Worm (Caenorhabditis elegans): ENCODE data around the gene srlf-18.
A peak's percentile ranks its signal among the peaks of the same experiment; 100 is the strongest.

Gene srlf-18

DNA sequence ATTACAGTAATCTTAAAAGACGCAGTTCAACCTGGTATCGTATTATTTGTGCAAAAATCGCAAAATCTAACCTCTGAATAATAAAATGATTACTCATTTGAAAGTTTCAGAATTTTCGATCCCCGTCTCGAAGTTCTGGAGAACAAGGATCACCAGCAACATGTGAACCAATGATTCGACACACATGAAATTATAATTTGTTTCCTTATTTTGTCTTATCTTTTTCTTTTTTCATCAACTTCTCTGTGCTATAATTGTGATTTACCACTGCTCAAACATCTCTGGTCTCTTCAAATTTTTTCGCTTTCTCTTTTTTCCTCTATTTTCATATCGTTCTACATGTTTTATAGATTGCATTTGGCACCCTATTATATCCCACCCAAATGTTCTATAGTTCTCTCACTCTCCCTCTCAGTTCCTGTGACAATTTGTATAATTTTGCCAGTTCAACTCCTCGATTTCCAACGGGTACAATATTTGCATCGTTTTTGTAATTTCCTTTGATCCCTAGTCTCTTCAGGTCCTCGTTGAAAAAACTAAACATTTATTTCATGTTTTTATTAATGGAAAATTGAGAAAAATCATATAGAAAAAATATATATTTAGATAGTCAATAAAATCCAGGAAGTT lies 38.2 kb downstream of the srlf-18 start (continued):
- TF ChIP-seq nhr-11 (tag; optimal IDR thresholded peaks at IDR 0.05), result peak; percentile 2

DNA sequence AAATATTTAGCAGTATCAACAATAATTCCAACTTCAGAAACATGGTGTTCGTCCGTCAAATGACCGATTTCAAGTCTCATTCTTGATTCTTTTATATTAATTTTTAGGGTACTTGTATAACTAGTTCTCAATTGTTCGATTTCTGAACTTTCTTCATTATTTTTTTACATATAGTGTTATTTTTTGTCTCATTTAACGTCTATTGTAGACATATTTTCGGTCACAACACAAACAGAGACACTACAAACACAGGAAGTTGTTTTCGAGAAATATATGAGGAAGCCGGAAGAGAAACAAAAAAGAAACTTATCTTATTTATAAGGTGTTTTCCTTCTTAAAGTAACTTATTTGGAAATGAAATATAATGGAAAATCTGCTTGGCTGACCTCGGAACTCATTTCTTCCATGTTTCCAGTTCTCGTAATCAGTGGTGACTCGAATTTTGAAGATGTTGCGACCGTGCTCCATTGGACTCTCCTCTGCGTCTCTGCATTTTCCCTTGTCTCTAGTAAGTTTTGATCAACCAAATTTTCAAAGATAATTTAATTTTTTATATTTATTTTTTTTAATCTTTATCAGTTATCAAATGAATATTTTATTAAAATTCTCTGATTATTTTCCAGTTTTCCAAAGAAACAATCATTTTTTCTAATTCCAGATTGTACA lies 47.5 kb downstream of the srlf-18 start, which contains the start of the genes F36H1.12 and lin-3:
TSS of gene F36H1.12 (minus strand) at position 51 of the 666 bp plus-strand sequence.
TSS of gene lin-3 (plus strand) at position 657 of the 666 bp plus-strand sequence.
- no peak for TF ChIP-seq nhr-85 (tag)
- TF ChIP-seq mep-1 (tag; optimal IDR thresholded peaks at IDR 0.05), result no peak
- TF ChIP-seq skn-1 (tag; optimal IDR thresholded peaks at IDR 0.05), result no peak
- TF ChIP-seq sox-4 (tag; optimal IDR thresholded peaks at IDR 0.05), result no peak
- no peak for TF ChIP-seq jun-1 (tag; optimal IDR thresholded peaks at IDR 0.05)
- no peak for TF ChIP-seq unc-62 (GFP tag; optimal IDR thresholded peaks at IDR 0.05)
- no peak for TF ChIP-seq mab-9 (GFP tag; IDR thresholded peaks at IDR 0.05)
- no peak for TF ChIP-seq unc-130 (tag; optimal IDR thresholded peaks at IDR 0.05)
- no peak for TF ChIP-seq nhr-71 (tag; optimal IDR thresholded peaks at IDR 0.05)
- no peak for TF ChIP-seq nhr-76 (tag; optimal IDR thresholded peaks at IDR 0.05)
- no peak for TF ChIP-seq hpl-2 (GFP tag; optimal IDR thresholded peaks at IDR 0.05)
- no peak for TF ChIP-seq tbx-2 (tag; optimal IDR thresholded peaks at IDR 0.05)
- no peak for TF ChIP-seq pax-3 (tag; optimal IDR thresholded peaks at IDR 0.05)
- no peak for TF ChIP-seq irx-1 (tag; optimal IDR thresholded peaks at IDR 0.05)
- TF ChIP-seq ceh-88 (GFP tag; IDR thresholded peaks at IDR 0.05), result no peak
- TF ChIP-seq nhr-90 (tag; optimal IDR thresholded peaks at IDR 0.05; ENCODE audit: poor library complexity), result no peak
- no peak for TF ChIP-seq fkh-4 (tag; optimal IDR thresholded peaks at IDR 0.05; ENCODE audit: borderline replicate concordance)
- TF ChIP-seq lsy-2 (tag; optimal IDR thresholded peaks at IDR 0.05), result no peak
- no peak for TF ChIP-seq elt-2 (tag; optimal IDR thresholded peaks at IDR 0.05)
- no peak for TF ChIP-seq rnt-1 (tag; optimal IDR thresholded peaks at IDR 0.05)

DNA sequence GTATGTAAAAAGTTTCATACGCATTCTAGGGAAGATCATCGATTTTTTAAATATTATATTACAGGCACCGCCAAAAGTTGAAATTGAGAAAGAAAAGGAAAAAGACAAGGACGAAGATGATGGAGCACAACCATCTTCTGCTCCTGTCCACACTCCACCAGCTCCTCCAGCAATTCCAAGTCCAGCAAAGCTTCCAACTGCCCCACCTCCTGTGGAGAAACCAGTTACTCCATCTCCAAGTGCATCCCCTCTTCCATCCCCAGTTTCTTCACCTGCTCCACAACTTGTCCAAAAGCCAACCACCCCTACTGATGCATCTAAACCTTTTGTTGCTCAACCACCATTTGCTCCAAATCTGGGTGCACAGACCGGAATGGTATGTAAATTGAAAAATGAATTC lies 49.3 kb downstream of the srlf-18 start:
- TF ChIP-seq Y116A8C.19 (tag; optimal IDR thresholded peaks at IDR 0.05; ENCODE audit: borderline replicate concordance) (no peak), xbp-1 (tag; optimal IDR thresholded peaks at IDR 0.05) (no peak), ceh-88 (GFP tag; IDR thresholded peaks at IDR 0.05) (no peak), efl-1 (optimal IDR thresholded peaks at IDR 0.05) (no peak), efl-1 (GFP tag; optimal IDR thresholded peaks at IDR 0.05 in 1 of 2) (no peak), fos-1 (tag; optimal IDR thresholded peaks at IDR 0.05) (no peak)

All from whole organism, L1 larva.